Fruit fly (Drosophila melanogaster): ENCODE results near the gene CtIP.

Gene CtIP

DNA sequence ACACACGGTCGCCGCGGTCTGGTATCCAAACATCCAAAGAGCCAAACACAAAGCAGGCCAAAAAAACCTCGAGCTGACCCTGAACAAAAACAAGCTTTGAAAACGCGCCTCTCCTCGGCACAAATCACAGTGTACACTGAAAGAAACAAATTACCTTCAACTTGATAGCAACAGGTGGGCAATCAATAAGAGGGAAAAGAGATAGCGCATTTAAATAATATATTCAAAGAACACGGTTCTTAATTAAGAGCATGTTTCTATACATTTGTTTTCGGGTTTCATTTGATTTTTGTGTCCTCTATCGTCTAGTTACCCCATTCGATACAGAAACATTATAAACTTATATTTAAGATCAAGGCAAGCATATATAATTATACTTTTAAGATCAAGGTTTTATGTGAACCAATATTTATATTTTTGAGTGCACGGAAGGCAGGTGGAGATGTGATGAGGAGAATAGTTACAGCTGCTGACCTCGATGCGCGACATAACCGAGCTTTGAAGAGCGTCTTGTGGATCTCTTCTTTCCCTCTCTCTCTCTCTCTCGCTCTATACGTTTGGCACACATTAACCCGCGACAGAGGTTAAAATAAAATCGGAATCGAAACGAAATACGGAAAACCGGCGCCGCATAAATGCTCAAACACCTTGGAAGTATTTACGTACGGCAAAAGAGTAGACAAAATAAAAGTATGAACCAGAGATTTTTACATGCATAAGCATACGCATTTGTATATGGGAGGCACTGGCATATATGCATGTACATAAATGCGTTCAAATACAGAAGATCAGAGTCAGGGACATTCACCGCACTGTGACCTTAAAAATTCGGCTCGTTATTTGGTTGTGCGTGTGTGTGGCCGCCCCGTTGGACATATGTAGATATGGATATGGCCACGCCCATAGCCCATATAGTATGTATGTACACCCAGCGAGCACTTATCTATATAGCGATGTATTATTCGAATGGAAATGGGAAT, 37.5 kb upstream of the CtIP start (continued):
- TF ChIP-seq Doc2 (GFP tag; IDR thresholded peaks at IDR 0.05) (no peak), Nf-YC (tag; optimal IDR thresholded peaks at IDR 0.05) (peak; percentile 77), her (GFP tag; optimal IDR thresholded peaks at IDR 0.05) (peak; percentile 48), ken (GFP tag; IDR thresholded peaks at IDR 0.05) (peak; percentile 59; the same call in 2 of the 3 replicates), amos (GFP tag; IDR thresholded peaks at IDR 0.05; ENCODE audit: partially characterized antibody) (no peak), cad (GFP tag; optimal IDR thresholded peaks at IDR 0.05) (no peak), CG9932 (GFP tag; IDR thresholded peaks at IDR 0.05) (peak; percentile 80), grn (GFP tag; optimal IDR thresholded peaks at IDR 0.05) (peak; percentile 54), CG14441 (GFP tag; IDR thresholded peaks at IDR 0.05) (peak; percentile 79), Ets65A (GFP tag) (peak; percentile 91), CG7745 (tag; optimal IDR thresholded peaks at IDR 0.05) (no peak), CG7963 (GFP tag; IDR thresholded peaks at IDR 0.05; ENCODE audit: partially characterized antibody) (no peak), pzg (GFP tag; optimal IDR thresholded peaks at IDR 0.05) (no peak), zfh2 (GFP tag; optimal IDR thresholded peaks at IDR 0.05) (peak; percentile 64), abd-A (tag; optimal IDR thresholded peaks at IDR 0.05) (peak; percentile 87), CG8388 (GFP tag; optimal IDR thresholded peaks at IDR 0.05) (peak; percentile 84), sima (GFP tag; optimal IDR thresholded peaks at IDR 0.05) (no peak), dm (GFP tag; optimal IDR thresholded peaks at IDR 0.05) (peak; percentile 47), unc-4 (GFP tag; IDR thresholded peaks at IDR 0.05; ENCODE audit: partially characterized antibody) (peak; percentile 1; the same call in 1 of the 2 replicates), CG18619 (GFP tag; optimal IDR thresholded peaks at IDR 0.05) (peak; percentile 88), Rfx (GFP tag; IDR thresholded peaks at IDR 0.05) (peak; percentile 80), Fer3 (tag; optimal IDR thresholded peaks at IDR 0.05) (peak; percentile 83), CG16863 (GFP tag; optimal IDR thresholded peaks at IDR 0.05) (peak; percentile 72), ab (GFP tag; optimal IDR thresholded peaks at IDR 0.05) (peak; percentile 62), CG7271 (tag; optimal IDR thresholded peaks at IDR 0.05) (peak; percentile 25), CG17359 (tag; optimal IDR thresholded peaks at IDR 0.05) (peak; percentile 87), Chrac-16 (GFP tag; optimal IDR thresholded peaks at IDR 0.05) (peak; percentile 71), CG7556 (GFP tag; optimal IDR thresholded peaks at IDR 0.05) (peak; percentile 92), H2.0 (GFP tag; IDR thresholded peaks at IDR 0.05) (peak; percentile 72), h (optimal IDR thresholded peaks at IDR 0.05) (no peak), twi (tag; optimal IDR thresholded peaks at IDR 0.05) (peak; percentile 69), trem (tag; optimal IDR thresholded peaks at IDR 0.05) (peak; percentile 77), MESR4 (GFP tag; optimal IDR thresholded peaks at IDR 0.05) (peak; percentile 3), zen2 (GFP tag; IDR thresholded peaks at IDR 0.05; ENCODE audit: partially characterized antibody) (no peak), zfh1 (GFP tag; IDR thresholded peaks at IDR 0.05) (peak; percentile 64; the same call in 1 of the 3 replicates), CG6765 (GFP tag; optimal IDR thresholded peaks at IDR 0.05) (peak; percentile 78), kay (GFP tag; optimal IDR thresholded peaks at IDR 0.05) (peak; percentile 61), CG2875 (GFP tag; optimal IDR thresholded peaks at IDR 0.05) (peak; percentile 80), CG17612 (GFP tag; IDR thresholded peaks at IDR 0.05) (no peak), CG6175 (GFP tag; IDR thresholded peaks at IDR 0.05) (no peak), stc (GFP tag; IDR thresholded peaks at IDR 0.05) (peak; percentile 74), ase (GFP tag; IDR thresholded peaks at IDR 0.05) (peak; percentile 79), CG3407 (GFP tag; optimal IDR thresholded peaks at IDR 0.05) (peak; percentile 82), B-H1 (GFP tag; IDR thresholded peaks at IDR 0.05) (peak; percentile 67), br (optimal IDR thresholded peaks at IDR 0.05) (no peak), CG12236 (GFP tag; optimal IDR thresholded peaks at IDR 0.05) (peak; percentile 45), Dip2 (GFP tag; IDR thresholded peaks at IDR 0.05) (no peak), CG11723 (GFP tag; optimal IDR thresholded peaks at IDR 0.05) (peak; percentile 82), CG18476 (GFP tag; optimal IDR thresholded peaks at IDR 0.05) (peak; percentile 74), HLH54F (GFP tag; optimal IDR thresholded peaks at IDR 0.05) (peak; percentile 65)
